Worm (Caenorhabditis elegans): ENCODE results near the gene col-102.

DNA sequence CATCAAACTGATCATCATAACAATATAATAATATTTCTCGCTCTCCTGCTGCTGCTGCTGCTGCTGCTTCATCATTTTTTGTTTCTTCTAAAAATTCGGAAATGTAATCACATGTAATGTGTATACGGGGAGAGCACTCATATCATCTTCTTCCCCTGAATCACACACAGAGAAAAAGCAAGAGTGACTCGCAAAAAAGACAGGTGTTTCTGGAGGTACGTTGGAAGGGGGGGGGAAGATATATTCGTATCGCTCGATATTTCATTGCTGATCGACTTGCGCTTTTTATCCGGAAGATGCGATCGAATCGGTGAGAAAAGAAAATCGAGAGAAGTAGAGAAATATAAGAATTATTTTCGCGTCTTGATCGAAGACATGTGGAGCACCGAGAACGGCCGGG lies 3.4 kb downstream of the col-102 start:
- TF ChIP-seq nhr-67 (tag; optimal IDR thresholded peaks at IDR 0.05): no peak
- no peak for TF ChIP-seq ama-1 (optimal IDR thresholded peaks at IDR 0.05)

All from whole organism, L3 larva.